Fruit fly (Drosophila melanogaster) whole organism: ENCODE measurements around the gene CDase.

Experiments used
- CG8478 ChIP-seq: fragments of >200 bp; optimal IDR thresholded peaks from 2 replicates; lab custom pipeline; 2018; ENCODE audit warnings: inconsistent platforms
- Dll ChIP-seq: fragments of >200 bp; optimal IDR thresholded peaks from 2 replicates; lab custom pipeline; 2017
- EcR ChIP-seq, 2 experiments: fragments of >200 bp; optimal IDR thresholded peaks; 2 replicates each; lab custom pipeline; 2017; ENCODE audit warnings: missing biosample characterization in 2 of 2, missing genetic modification characterization in 2 of 2, missing genetic modification reagents in 2 of 2
- pan ChIP-seq: fragments of >200 bp; optimal IDR thresholded peaks from 2 replicates; lab custom pipeline; 2017
- psq ChIP-seq: fragments of >200 bp; optimal IDR thresholded peaks from 2 replicates; lab custom pipeline; 2017
- usp ChIP-seq: fragments of >200 bp; optimal IDR thresholded peaks from 2 replicates; lab custom pipeline; 2017; ENCODE audit warnings: missing biosample characterization, missing genetic modification characterization, mixed read lengths

The CDase gene

dm6 chr3R:30459066-30459935 lies at the start of gene CDase, which contains the start of gene CG2224:
TSS of gene CDase (plus strand) at chr3R:30459521.
TSS of gene CG2224 (minus strand) at chr3R:30459300.
- TF ChIP-seq pan (no peak), psq (lab: Kevin White, UChicago) (no peak), CG8478 (lab: Kevin White, UChicago) (no peak), Dll (lab: Kevin White, UChicago) (no peak), usp (GFP tag; lab: Kevin White, UChicago) (no peak), EcR (GFP tag; optimal IDR thresholded peaks at IDR 0.05; lab: Kevin White, UChicago) (no peak)

- TF ChIP-seq usp (GFP tag; lab: Kevin White, UChicago), result no peak
- no peak for TF ChIP-seq pan
- no peak for TF ChIP-seq psq (lab: Kevin White, UChicago)
- no peak for TF ChIP-seq Dll (lab: Kevin White, UChicago)
- TF ChIP-seq CG8478 (lab: Kevin White, UChicago), result no peak
Measured at dm6 chr3R:30413795-30414194, 45.5 kb upstream of the CDase start.

DNA sequence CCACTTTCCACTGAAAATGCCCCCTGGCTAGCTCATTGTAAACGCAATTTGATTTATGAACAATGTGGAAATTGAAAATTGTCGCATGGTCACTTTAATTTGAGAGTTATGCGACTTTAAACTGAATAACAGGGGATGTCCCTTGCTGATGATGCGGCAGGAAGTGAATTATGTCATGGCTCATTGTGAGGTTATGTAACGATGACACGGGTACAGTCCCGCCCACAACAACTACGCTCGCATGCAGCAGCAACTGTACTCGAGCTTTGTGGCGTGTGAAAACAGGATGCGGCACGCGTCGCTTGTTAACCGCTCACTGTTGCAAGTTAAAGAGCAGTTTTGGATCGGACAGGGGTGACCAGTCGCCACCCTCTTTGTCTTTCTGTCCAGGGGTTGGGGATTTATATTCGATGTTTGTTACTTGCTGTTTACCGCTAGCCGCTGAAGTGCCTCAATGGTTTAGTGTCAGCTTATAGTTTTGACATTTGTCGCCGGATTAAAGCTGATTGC lies 42.5 kb upstream of the CDase start:
- TF ChIP-seq pan, result no peak
- no peak for TF ChIP-seq EcR (GFP tag; optimal IDR thresholded peaks at IDR 0.05; lab: Kevin White, UChicago)
- TF ChIP-seq CG8478 (lab: Kevin White, UChicago), result no peak
- no peak for TF ChIP-seq Dll (lab: Kevin White, UChicago)
- TF ChIP-seq usp (GFP tag; lab: Kevin White, UChicago), result no peak
- no peak for TF ChIP-seq psq (lab: Kevin White, UChicago)

dm6 chr3R:30419216-30419615 lies 40.1 kb upstream of the CDase start:
- TF ChIP-seq CG8478 (lab: Kevin White, UChicago) (no peak), usp (GFP tag; lab: Kevin White, UChicago) (no peak), Dll (lab: Kevin White, UChicago) (no peak), EcR (GFP tag; optimal IDR thresholded peaks at IDR 0.05; lab: Kevin White, UChicago) (no peak), psq (lab: Kevin White, UChicago) (no peak)

DNA sequence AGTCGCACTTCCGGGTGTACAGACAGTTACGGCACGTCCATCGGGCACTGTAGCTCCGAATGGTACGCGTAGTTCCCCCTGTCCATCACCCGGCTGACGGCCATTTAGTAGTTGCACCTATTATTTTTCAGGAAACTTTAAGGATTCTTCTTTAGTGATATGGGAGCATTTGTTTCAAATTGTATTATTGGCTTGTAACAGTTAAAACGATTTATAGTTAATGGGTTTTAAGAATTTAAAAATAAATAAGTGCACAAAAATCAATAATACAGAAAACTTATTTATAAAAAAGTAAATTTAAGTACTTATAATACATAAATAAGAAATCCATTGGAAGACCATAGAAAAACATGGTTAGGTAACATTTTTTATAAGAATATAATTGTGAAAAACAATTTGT lies 36.5 kb upstream of the CDase start, which contains the start of the genes CG2217 and CG42740:
CG2217 (minus strand) TSS at position 101 of the 400 bp plus-strand sequence.
CG42740 (minus strand) TSS at position 101 of the 400 bp plus-strand sequence.
- TF ChIP-seq CG8478 (lab: Kevin White, UChicago), result no peak

DNA sequence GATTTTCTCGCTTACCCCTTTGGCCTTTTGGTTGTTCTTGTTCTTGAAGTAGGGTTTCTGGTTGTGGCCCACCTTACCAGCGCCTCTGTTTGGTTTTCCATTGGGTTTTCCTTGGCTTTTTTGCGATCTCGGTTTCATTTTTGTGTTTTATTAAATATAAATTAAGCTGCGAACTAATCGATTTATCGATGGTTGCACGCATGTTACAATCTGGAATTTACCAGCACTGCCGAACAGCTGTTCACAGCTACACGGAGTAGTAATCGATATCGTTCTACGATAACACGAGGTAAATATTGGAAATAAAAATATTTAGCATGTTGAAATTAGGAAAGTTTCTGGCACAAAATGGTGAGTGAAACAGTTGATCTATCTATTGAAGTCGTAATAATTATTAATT lies 35.6 kb upstream of the CDase start, which contains the start of the genes CG15535 and mRpS18C:
CG15535 (minus strand) TSS at position 235 of the 400 bp plus-strand sequence.
mRpS18C (plus strand) TSS at position 280 of the 400 bp plus-strand sequence.
- no peak for TF ChIP-seq pan
- TF ChIP-seq CG8478 (lab: Kevin White, UChicago), result no peak
- no peak for TF ChIP-seq EcR (GFP tag; optimal IDR thresholded peaks at IDR 0.05; lab: Kevin White, UChicago)
- TF ChIP-seq psq (lab: Kevin White, UChicago), result no peak
- no peak for TF ChIP-seq usp (GFP tag; lab: Kevin White, UChicago)
- no peak for TF ChIP-seq Dll (lab: Kevin White, UChicago)

- TF ChIP-seq Dll (lab: Kevin White, UChicago) (no peak), EcR (GFP tag; optimal IDR thresholded peaks at IDR 0.05; lab: Kevin White, UChicago) (no peak), CG8478 (lab: Kevin White, UChicago) (no peak), pan (no peak), psq (lab: Kevin White, UChicago) (no peak), usp (GFP tag; lab: Kevin White, UChicago) (no peak)
Measured at dm6 chr3R:30424993-30425392, 34.3 kb upstream of the CDase start, which contains the start of gene CG15536. TSS of gene CG15536 (minus strand) at chr3R:30425162.

dm6 chr3R:30425622-30426021 lies 33.7 kb upstream of the CDase start:
- TF ChIP-seq psq (lab: Kevin White, UChicago) (no peak), CG8478 (lab: Kevin White, UChicago) (no peak), EcR (GFP tag; optimal IDR thresholded peaks at IDR 0.05; lab: Kevin White, UChicago) (no peak)

- TF ChIP-seq CG8478 (lab: Kevin White, UChicago) (no peak), pan (no peak), usp (GFP tag; lab: Kevin White, UChicago) (no peak), Dll (lab: Kevin White, UChicago) (no peak), psq (lab: Kevin White, UChicago) (no peak), EcR (GFP tag; optimal IDR thresholded peaks at IDR 0.05; lab: Kevin White, UChicago) (no peak)
Measured at dm6 chr3R:30426626-30427025, 32.7 kb upstream of the CDase start.

- no peak for TF ChIP-seq Dll (lab: Kevin White, UChicago)
Measured at dm6 chr3R:30427805-30428359, 31.4 kb upstream of the CDase start, which contains the start of gene CG2218. TSS of gene CG2218 (minus strand) at chr3R:30428276.

- no peak for TF ChIP-seq Dll (lab: Kevin White, UChicago)
- no peak for TF ChIP-seq EcR (GFP tag; optimal IDR thresholded peaks at IDR 0.05; lab: Kevin White, UChicago)
- no peak for TF ChIP-seq pan
- no peak for TF ChIP-seq psq (lab: Kevin White, UChicago)
- TF ChIP-seq CG8478 (lab: Kevin White, UChicago), result no peak
- TF ChIP-seq usp (GFP tag; lab: Kevin White, UChicago), result no peak
Measured at dm6 chr3R:30428459-30428858, 30.9 kb upstream of the CDase start, which contains the start of gene CG15533. TSS of gene CG15533 (plus strand) at chr3R:30428820.
